Worm (Caenorhabditis elegans) whole organism, early embryonic: ENCODE data around the gene C50B8.6.

Experiments
- B0310.2 ChIP-seq: sonication (generic microtip); optimal IDR thresholded peaks from 2 replicates; lab custom pipeline; 2016; ENCODE audit warnings: mild to moderate bottlenecking, missing genetic modification characterization, missing compliant biosample characterization
- F13C5.2 ChIP-seq: sonication (generic microtip); optimal IDR thresholded peaks from 2 replicates; lab custom pipeline; 2017; ENCODE audit warnings: mild to moderate bottlenecking, missing genetic modification characterization, inconsistent platforms, missing compliant biosample characterization
- aly-1 ChIP-seq: sonication (generic microtip); optimal IDR thresholded peaks from 2 replicates; lab custom pipeline; 2016; ENCODE audit warnings: missing genetic modification characterization, missing compliant biosample characterization
- ama-1 ChIP-seq: fragments of 150-350 bp; optimal IDR thresholded peaks from 2 replicates; lab custom pipeline; 2014
- ceh-13 ChIP-seq: fragments of 200-800 bp; sonication (Bioruptor generic); optimal IDR thresholded peaks from 2 replicates; lab custom pipeline; 2018; ENCODE audit warnings: mild to moderate bottlenecking, missing genetic modification characterization, missing compliant biosample characterization
- ceh-36 ChIP-seq: sonication (generic microtip); optimal IDR thresholded peaks from 2 replicates; lab custom pipeline; 2016; ENCODE audit warnings: missing genetic modification characterization, inconsistent platforms, missing compliant biosample characterization
- ets-7 ChIP-seq: sonication (generic microtip); optimal IDR thresholded peaks from 2 replicates; lab custom pipeline; 2016; ENCODE audit warnings: missing genotype, missing genetic modification characterization, missing compliant biosample characterization
- flt-1 ChIP-seq: fragments of 200-800 bp; sonication (Bioruptor generic); IDR thresholded peaks from 2 replicates; pipeline ENCODE4 v1.3.6; 2022; ENCODE audit warnings: missing genetic modification characterization, missing compliant biosample characterization
- hmbx-1 ChIP-seq: sonication (generic microtip); optimal IDR thresholded peaks from 2 replicates; lab custom pipeline; 2016; ENCODE audit warnings: mild to moderate bottlenecking, missing genetic modification characterization, missing compliant biosample characterization
- hmg-4 ChIP-seq: fragments of 200-800 bp; sonication (Bioruptor generic); optimal IDR thresholded peaks from 2 replicates; lab custom pipeline; 2018; ENCODE audit warnings: mild to moderate bottlenecking, missing genetic modification characterization, missing compliant biosample characterization
- hnd-1 ChIP-seq: sonication (generic microtip); optimal IDR thresholded peaks from 2 replicates; lab custom pipeline; 2016; ENCODE audit warnings: missing genetic modification characterization, missing compliant biosample characterization
- pes-1 ChIP-seq: fragments of 200-800 bp; sonication (Bioruptor generic); IDR thresholded peaks from 2 replicates; pipeline ENCODE4 v1.3.6; 2022; ENCODE audit warnings: missing genetic modification reagents, missing genetic modification characterization, missing compliant biosample characterization
- scrt-1 ChIP-seq: fragments of 200-800 bp; sonication (Bioruptor generic); IDR thresholded peaks from 2 replicates; pipeline ENCODE4 v1.3.6; 2022; ENCODE audit warnings: missing genetic modification characterization, missing compliant biosample characterization
- sea-1 ChIP-seq: fragments of 200-800 bp; sonication (Bioruptor generic); conservative IDR thresholded peaks from 2 replicates; pipeline ENCODE4 v1.3.6; 2022; ENCODE audit warnings: missing genetic modification characterization, missing compliant biosample characterization
- tbx-11 ChIP-seq: fragments of 200-800 bp; sonication (Bioruptor generic); IDR thresholded peaks from 2 replicates; pipeline ENCODE4 v1.3.6; 2022; ENCODE audit warnings: missing genetic modification characterization, missing compliant biosample characterization
- tbx-37 ChIP-seq: fragments of 200-800 bp; sonication (Bioruptor generic); conservative IDR thresholded peaks from 2 replicates; pipeline ENCODE4 v1.3.6; 2022; ENCODE audit warnings: missing genetic modification reagents, missing genetic modification characterization, missing compliant biosample characterization
- tra-4 ChIP-seq: sonication (generic microtip); optimal IDR thresholded peaks from 2 replicates; lab custom pipeline; 2017; ENCODE audit warnings: missing genetic modification characterization, missing compliant biosample characterization

The C50B8.6 gene

ce11 chrV:13556746-13557145 lies 22.0 kb upstream of the C50B8.6 start, which contains the start of gene cav-2:
cav-2 (plus strand) TSS chrV:13557104.
- TF ChIP-seq tbx-11 (GFP tag; lab: Robert Waterston, UW) (no peak), ceh-13 (no peak), scrt-1 (GFP tag; lab: Robert Waterston, UW) (peak; percentile 52; the same call in 1 of the 2 replicates), hmbx-1 (tag; lab: Kevin White, UChicago) (no peak), hmg-4 (no peak), B0310.2 (tag; lab: Kevin White, UChicago) (no peak), tbx-37 (GFP tag; lab: Robert Waterston, UW) (peak; percentile 63), hnd-1 (tag; lab: Kevin White, UChicago) (no peak)

ce11 chrV:13559978-13560377 lies 18.8 kb upstream of the C50B8.6 start, which contains the start of gene C56A3.8:
C56A3.8 (plus strand) TSS chrV:13560278.
- no peak for TF ChIP-seq ets-7 (tag; lab: Kevin White, UChicago)
- TF ChIP-seq ceh-13 = no peak
- TF ChIP-seq hmbx-1 (tag; lab: Kevin White, UChicago) = no peak
- no peak for TF ChIP-seq aly-1
- no peak for TF ChIP-seq ceh-36 (tag; lab: Kevin White, UChicago)
- no peak for TF ChIP-seq hnd-1 (tag; lab: Kevin White, UChicago)
- TF ChIP-seq tra-4 (tag; lab: Kevin White, UChicago) = no peak
- TF ChIP-seq F13C5.2 (tag; lab: Kevin White, UChicago) = no peak
- TF ChIP-seq hmg-4 = no peak
- TF ChIP-seq flt-1 = no peak

- no peak for TF ChIP-seq F13C5.2 (tag; lab: Kevin White, UChicago)
- no peak for TF ChIP-seq hmg-4
- no peak for TF ChIP-seq tbx-37 (GFP tag; lab: Robert Waterston, UW)
- no peak for TF ChIP-seq sea-1 (GFP tag; lab: Robert Waterston, UW)
- TF ChIP-seq B0310.2 (tag; lab: Kevin White, UChicago) = no peak
- no peak for TF ChIP-seq tra-4 (tag; lab: Kevin White, UChicago)
- TF ChIP-seq tbx-11 (GFP tag; lab: Robert Waterston, UW) = no peak
- no peak for TF ChIP-seq ceh-36 (tag; lab: Kevin White, UChicago)
- no peak for TF ChIP-seq aly-1
- no peak for TF ChIP-seq hnd-1 (tag; lab: Kevin White, UChicago)
- no peak for TF ChIP-seq ceh-13
- TF ChIP-seq hmbx-1 (tag; lab: Kevin White, UChicago) = no peak
- no peak for TF ChIP-seq ama-1 (lab: Kevin White, UChicago)
- TF ChIP-seq pes-1 (GFP tag; lab: Robert Waterston, UW) = no peak
- TF ChIP-seq ets-7 (tag; lab: Kevin White, UChicago) = no peak
- TF ChIP-seq flt-1 = no peak
- TF ChIP-seq scrt-1 (GFP tag; lab: Robert Waterston, UW) = no peak
These were observed 16.0 kb upstream of the C50B8.6 start for ce11 chrV:13562748-13563147.

ce11 chrV:13563841-13564240 lies 14.9 kb upstream of the C50B8.6 start, which contains the start of gene grl-17:
grl-17 (minus strand) TSS chrV:13563941.
- TF ChIP-seq tbx-11 (GFP tag; lab: Robert Waterston, UW) = no peak
- no peak for TF ChIP-seq sea-1 (GFP tag; lab: Robert Waterston, UW)
- TF ChIP-seq hnd-1 (tag; lab: Kevin White, UChicago) = no peak
- TF ChIP-seq tra-4 (tag; lab: Kevin White, UChicago) = no peak
- TF ChIP-seq F13C5.2 (tag; lab: Kevin White, UChicago) = no peak
- TF ChIP-seq ceh-13 = no peak
- no peak for TF ChIP-seq aly-1
- no peak for TF ChIP-seq tbx-37 (GFP tag; lab: Robert Waterston, UW)
- TF ChIP-seq ceh-36 (tag; lab: Kevin White, UChicago) = no peak
- TF ChIP-seq hmbx-1 (tag; lab: Kevin White, UChicago) = no peak
- no peak for TF ChIP-seq flt-1
- no peak for TF ChIP-seq scrt-1 (GFP tag; lab: Robert Waterston, UW)
- no peak for TF ChIP-seq pes-1 (GFP tag; lab: Robert Waterston, UW)
- TF ChIP-seq hmg-4 = no peak
- TF ChIP-seq ets-7 (tag; lab: Kevin White, UChicago) = no peak
- no peak for TF ChIP-seq ama-1 (lab: Kevin White, UChicago)
- no peak for TF ChIP-seq B0310.2 (tag; lab: Kevin White, UChicago)

ce11 chrV:13565197-13565596 lies 13.6 kb upstream of the C50B8.6 start:
- TF ChIP-seq hmbx-1 (tag; lab: Kevin White, UChicago) = no peak

- TF ChIP-seq tbx-37 (GFP tag; lab: Robert Waterston, UW) = no peak
- TF ChIP-seq scrt-1 (GFP tag; lab: Robert Waterston, UW) = no peak
- TF ChIP-seq B0310.2 (tag; lab: Kevin White, UChicago) = no peak
- TF ChIP-seq hmg-4 = no peak
- TF ChIP-seq hnd-1 (tag; lab: Kevin White, UChicago) = no peak
- no peak for TF ChIP-seq ceh-36 (tag; lab: Kevin White, UChicago)
- TF ChIP-seq ets-7 (tag; lab: Kevin White, UChicago) = no peak
- TF ChIP-seq hmbx-1 (tag; lab: Kevin White, UChicago) = no peak
- TF ChIP-seq F13C5.2 (tag; lab: Kevin White, UChicago) = no peak
- no peak for TF ChIP-seq flt-1
- TF ChIP-seq ama-1 (lab: Kevin White, UChicago) = no peak
- no peak for TF ChIP-seq sea-1 (GFP tag; lab: Robert Waterston, UW)
- no peak for TF ChIP-seq tra-4 (tag; lab: Kevin White, UChicago)
- TF ChIP-seq aly-1 = no peak
- TF ChIP-seq ceh-13 = no peak
- no peak for TF ChIP-seq pes-1 (GFP tag; lab: Robert Waterston, UW)
- TF ChIP-seq tbx-11 (GFP tag; lab: Robert Waterston, UW) = no peak
These were observed 13.0 kb upstream of the C50B8.6 start, which contains the start of gene slrp-1 for ce11 chrV:13565781-13566180. slrp-1 (plus strand) TSS chrV:13565863.

- TF ChIP-seq ceh-13 = no peak
- TF ChIP-seq scrt-1 (GFP tag; lab: Robert Waterston, UW) = no peak
- no peak for TF ChIP-seq pes-1 (GFP tag; lab: Robert Waterston, UW)
- no peak for TF ChIP-seq F13C5.2 (tag; lab: Kevin White, UChicago)
- TF ChIP-seq tbx-37 (GFP tag; lab: Robert Waterston, UW) = no peak
- TF ChIP-seq hmbx-1 (tag; lab: Kevin White, UChicago) = no peak
- no peak for TF ChIP-seq flt-1
- TF ChIP-seq hmg-4 = no peak
- no peak for TF ChIP-seq tbx-11 (GFP tag; lab: Robert Waterston, UW)
- TF ChIP-seq aly-1 = no peak
- no peak for TF ChIP-seq ets-7 (tag; lab: Kevin White, UChicago)
- TF ChIP-seq ceh-36 (tag; lab: Kevin White, UChicago) = no peak
These were observed 11.8 kb upstream of the C50B8.6 start for ce11 chrV:13566967-13567366.
